Fruit fly (Drosophila melanogaster): ENCODE data around the gene CG31106.
A peak's percentile ranks its signal among the peaks of the same experiment; 100 is the strongest.

Gene CG31106

DNA sequence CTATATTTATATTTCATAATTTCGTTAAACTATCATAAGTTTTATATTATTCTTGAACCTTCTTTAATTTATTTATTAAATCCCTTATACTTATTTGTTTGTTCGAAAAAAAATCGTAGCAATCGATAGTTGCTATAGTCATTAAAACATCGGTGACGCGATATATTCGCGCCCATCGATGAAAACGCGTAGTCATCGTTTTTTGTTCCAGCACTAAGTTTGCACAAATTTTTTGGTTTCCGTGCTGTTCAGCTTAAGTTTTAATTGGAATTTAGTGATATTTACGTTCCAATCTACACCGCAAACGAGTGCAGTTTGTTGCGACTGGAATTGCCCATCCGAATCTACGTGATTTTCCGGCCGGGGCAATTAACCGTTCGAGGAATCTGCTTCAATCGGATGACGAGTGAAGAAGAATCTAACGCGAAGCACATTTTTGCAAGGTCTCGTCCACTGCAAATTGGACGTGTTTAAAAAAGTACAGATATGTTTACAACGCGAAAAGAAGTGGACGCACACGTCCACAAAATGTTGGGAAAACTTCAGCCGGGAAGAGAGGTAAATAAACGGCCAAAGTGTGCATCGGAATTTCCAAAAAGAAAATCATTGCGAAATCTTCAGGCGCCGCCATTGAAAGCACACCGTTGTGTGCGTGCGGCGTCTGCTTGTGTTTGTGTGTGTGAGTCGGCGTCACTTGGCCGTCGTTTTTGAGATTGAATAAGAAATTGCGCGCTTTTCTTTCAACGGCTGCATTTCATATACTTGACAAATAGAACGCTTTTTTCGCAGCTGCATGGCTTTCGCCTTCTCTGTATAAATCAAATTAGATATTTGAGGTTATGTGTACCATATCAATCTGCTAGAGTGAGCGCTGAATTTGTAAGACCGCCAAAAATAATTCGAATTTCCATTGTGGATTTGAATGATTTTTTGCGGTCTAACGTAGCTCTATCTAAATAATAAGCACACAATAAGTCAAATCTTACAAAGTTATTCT lies 33.3 kb downstream of the CG31106 start, which contains the start of gene Nup358 (continued):
- TF ChIP-seq zfh2 (GFP tag; optimal IDR thresholded peaks at IDR 0.05): no peak
- TF ChIP-seq wor (GFP tag; IDR thresholded peaks at IDR 0.05): no peak
- peak; percentile 71 for TF ChIP-seq CG17385 (GFP tag; optimal IDR thresholded peaks at IDR 0.05)
- peak; percentile 64 for TF ChIP-seq trem (tag; optimal IDR thresholded peaks at IDR 0.05)
- TF ChIP-seq zen2 (GFP tag; IDR thresholded peaks at IDR 0.05; ENCODE audit: partially characterized antibody): peak; percentile 98
- TF ChIP-seq Nf-YC (tag; optimal IDR thresholded peaks at IDR 0.05): peak; percentile 11
- TF ChIP-seq CG12391 (tag; optimal IDR thresholded peaks at IDR 0.05): peak; percentile 55
- peak; percentile 14 for TF ChIP-seq Abd-B (GFP tag; optimal IDR thresholded peaks at IDR 0.05)
- TF ChIP-seq CG10462 (GFP tag; optimal IDR thresholded peaks at IDR 0.05): no peak
- peak; percentile 14 for TF ChIP-seq CG10543 (GFP tag; optimal IDR thresholded peaks at IDR 0.05)
- no peak for TF ChIP-seq CG11093 (GFP tag; IDR thresholded peaks at IDR 0.05)
- no peak for TF ChIP-seq CG11504 (tag; optimal IDR thresholded peaks at IDR 0.05)
- TF ChIP-seq E2f2 (GFP tag; IDR thresholded peaks at IDR 0.05): peak; percentile 74
- no peak for TF ChIP-seq CG17802 (tag; optimal IDR thresholded peaks at IDR 0.05)
- TF ChIP-seq vnd (GFP tag; IDR thresholded peaks at IDR 0.05; ENCODE audit: partially characterized antibody): peak; percentile 97
- TF ChIP-seq exex (tag; optimal IDR thresholded peaks at IDR 0.05): no peak
- TF ChIP-seq gfzf (GFP tag; optimal IDR thresholded peaks at IDR 0.05): peak; percentile 25
- TF ChIP-seq crp (GFP tag; optimal IDR thresholded peaks at IDR 0.05): no peak
- peak; percentile 32 for TF ChIP-seq CG8924 (tag; optimal IDR thresholded peaks at IDR 0.05)
- TF ChIP-seq sqz (GFP tag; optimal IDR thresholded peaks at IDR 0.05): peak; percentile 80
- peak; percentile 95 for TF ChIP-seq rib (GFP tag; IDR thresholded peaks at IDR 0.05)
- TF ChIP-seq ash1 (GFP tag; optimal IDR thresholded peaks at IDR 0.05): no peak
- TF ChIP-seq NFAT (GFP tag; IDR thresholded peaks at IDR 0.05): 0 out of 2 replicates have a peak, but pooled peaks have one; percentile 31
- TF ChIP-seq otp (GFP tag; IDR thresholded peaks at IDR 0.05): no peak
- TF ChIP-seq CG10267 (tag; optimal IDR thresholded peaks at IDR 0.05): peak; percentile 61
- TF ChIP-seq CG31365 (tag; optimal IDR thresholded peaks at IDR 0.05): no peak
- no peak for TF ChIP-seq Dip2 (GFP tag; IDR thresholded peaks at IDR 0.05)
- no peak for TF ChIP-seq eve (GFP tag; optimal IDR thresholded peaks at IDR 0.05)
- no peak for TF ChIP-seq Tbp (GFP tag; optimal IDR thresholded peaks at IDR 0.05)
- TF ChIP-seq Rfx (GFP tag; IDR thresholded peaks at IDR 0.05): peak; percentile 60
- peak; percentile 79; the same call in 2 of the 3 replicates for TF ChIP-seq CG34422 (GFP tag; IDR thresholded peaks at IDR 0.05)
- TF ChIP-seq CG12071 (GFP tag; optimal IDR thresholded peaks at IDR 0.05): no peak
- TF ChIP-seq CG8478 (optimal IDR thresholded peaks at IDR 0.05): no peak
- peak; percentile 20 for TF ChIP-seq CG30403 (GFP tag; optimal IDR thresholded peaks at IDR 0.05)
- TF ChIP-seq CG12299 (tag; optimal IDR thresholded peaks at IDR 0.05): no peak
- peak; percentile 33 for TF ChIP-seq CG15514 (GFP tag; optimal IDR thresholded peaks at IDR 0.05)
- TF ChIP-seq CG8944 (GFP tag; optimal IDR thresholded peaks at IDR 0.05): no peak
- TF ChIP-seq bab2 (GFP tag; optimal IDR thresholded peaks at IDR 0.05): no peak
- TF ChIP-seq CG1602 (GFP tag; optimal IDR thresholded peaks at IDR 0.05): no peak
- peak; percentile 55 for TF ChIP-seq B-H2 (GFP tag; optimal IDR thresholded peaks at IDR 0.05)
- TF ChIP-seq CTCF (GFP tag; optimal IDR thresholded peaks at IDR 0.05): no peak
- TF ChIP-seq Dll (GFP tag; IDR thresholded peaks at IDR 0.05; ENCODE audit: partially characterized antibody): peak; percentile 96
- peak; percentile 22 for TF ChIP-seq CoRest (tag; optimal IDR thresholded peaks at IDR 0.05)
- TF ChIP-seq pb (GFP tag; optimal IDR thresholded peaks at IDR 0.05): no peak
- TF ChIP-seq slp2 (GFP tag; optimal IDR thresholded peaks at IDR 0.05): no peak
- no peak for TF ChIP-seq CG13894 (tag; optimal IDR thresholded peaks at IDR 0.05)
- no peak for TF ChIP-seq CG11247 (GFP tag; IDR thresholded peaks at IDR 0.05)
- peak; percentile 36 for TF ChIP-seq HmgZ (tag; optimal IDR thresholded peaks at IDR 0.05)
- TF ChIP-seq CG2129 (GFP tag; IDR thresholded peaks at IDR 0.05; ENCODE audit: partially characterized antibody): peak; percentile 96

All from whole organism, embryonic.